Fruit fly (Drosophila melanogaster) whole organism, embryonic: ENCODE data around the gene MICU3.

ENCODE experiments used
- Aef1 ChIP-seq: fragments of 200-800 bp; sonication (Bioruptor generic); IDR thresholded peaks from 3 replicates; pipeline ENCODE4 v1.3.6; 2022; ENCODE audit warnings: missing biosample characterization, missing genetic modification characterization
- Atf-2 ChIP-seq: fragments of 200-800 bp; sonication (Bioruptor generic); optimal IDR thresholded peaks from 2 replicates; lab custom pipeline; 2016; ENCODE audit warnings: missing biosample characterization, missing genetic modification characterization
- B-H2 ChIP-seq: fragments of 200-800 bp; sonication (Bioruptor generic); optimal IDR thresholded peaks from 2 replicates; lab custom pipeline; 2018; ENCODE audit warnings: missing biosample characterization, mild to moderate bottlenecking, missing genetic modification characterization
- CG10274 ChIP-seq: fragments of 200-800 bp; sonication (Bioruptor generic); optimal IDR thresholded peaks from 3 replicates; lab custom pipeline; 2017; ENCODE audit warnings: missing biosample characterization, mild to moderate bottlenecking, missing genetic modification characterization
- CG11093 ChIP-seq: fragments of 200-800 bp; sonication (Bioruptor generic); IDR thresholded peaks from 3 replicates; pipeline ENCODE4 v1.3.6; 2022; ENCODE audit warnings: missing biosample characterization, missing genetic modification characterization
- CG11560 ChIP-seq: fragments of 200-800 bp; sonication (Bioruptor generic); IDR thresholded peaks from 3 replicates; pipeline ENCODE4 v1.3.6; 2022; ENCODE audit warnings: missing biosample characterization, missing genetic modification characterization
- CG12071 ChIP-seq: fragments of 200-800 bp; sonication (Bioruptor generic); optimal IDR thresholded peaks from 3 replicates; lab custom pipeline; 2018; ENCODE audit warnings: missing biosample characterization, mild to moderate bottlenecking, missing genetic modification characterization
- CG12299 ChIP-seq: fragments of 200-800 bp; sonication (Bioruptor generic); optimal IDR thresholded peaks from 2 replicates; lab custom pipeline; 2018; ENCODE audit warnings: missing biosample characterization, mild to moderate bottlenecking, missing genetic modification characterization
- CG12659 ChIP-seq: fragments of 200-800 bp; sonication (Bioruptor generic); optimal IDR thresholded peaks from 3 replicates; lab custom pipeline; 2017; ENCODE audit warnings: mild to moderate bottlenecking, missing biosample characterization, missing genetic modification reagents, missing genetic modification characterization
- CG15269 ChIP-seq: fragments of 200-800 bp; sonication (Bioruptor generic); optimal IDR thresholded peaks from 2 replicates; lab custom pipeline; 2018; ENCODE audit warnings: missing biosample characterization, mild to moderate bottlenecking, missing genetic modification characterization, moderate library complexity
- CG15514 ChIP-seq: fragments of 200-800 bp; sonication (Bioruptor generic); optimal IDR thresholded peaks from 3 replicates; lab custom pipeline; 2017; ENCODE audit warnings: missing biosample characterization, missing genetic modification characterization, mild to moderate bottlenecking, moderate library complexity, missing genetic modification reagents
- CG17359 ChIP-seq: fragments of 200-800 bp; sonication (Bioruptor generic); optimal IDR thresholded peaks from 3 replicates; lab custom pipeline; 2018; ENCODE audit warnings: missing biosample characterization, mild to moderate bottlenecking, missing genetic modification characterization, moderate library complexity
- CG18262 ChIP-seq: fragments of 200-800 bp; optimal IDR thresholded peaks from 3 replicates; lab custom pipeline; 2019; ENCODE audit warnings: missing biosample characterization, mild to moderate bottlenecking, missing genetic modification characterization, moderate library complexity
- CG3838 ChIP-seq: fragments of 200-800 bp; sonication (Bioruptor generic); optimal IDR thresholded peaks from 3 replicates; lab custom pipeline; 2016; ENCODE audit warnings: missing biosample characterization, missing genetic modification characterization
- CG6254 ChIP-seq: fragments of 200-800 bp; sonication (Bioruptor generic); optimal IDR thresholded peaks from 3 replicates; lab custom pipeline; 2017; ENCODE audit warnings: mild to moderate bottlenecking, missing biosample characterization, missing genetic modification reagents, missing genetic modification characterization
- CG6689 ChIP-seq: fragments of 200-800 bp; sonication (Bioruptor generic); IDR thresholded peaks from 2 replicates; pipeline ENCODE4 v1.3.6; 2022; ENCODE audit warnings: missing biosample characterization, missing genetic modification characterization
- CG7357 ChIP-seq: fragments of 200-800 bp; sonication (Bioruptor generic); IDR thresholded peaks from 3 replicates; pipeline ENCODE4 v1.3.6; 2022; ENCODE audit warnings: missing biosample characterization, missing genetic modification characterization
- CG7745 ChIP-seq: fragments of 200-800 bp; sonication (Bioruptor generic); optimal IDR thresholded peaks from 2 replicates; lab custom pipeline; 2018; ENCODE audit warnings: missing biosample characterization, mild to moderate bottlenecking, missing genetic modification characterization, moderate library complexity
- CG7839 ChIP-seq: fragments of 200-800 bp; sonication (Bioruptor generic); optimal IDR thresholded peaks from 3 replicates; lab custom pipeline; 2018; ENCODE audit warnings: missing biosample characterization, mild to moderate bottlenecking, missing genetic modification characterization, moderate library complexity
- CG8089 ChIP-seq: fragments of 200-800 bp; sonication (Bioruptor generic); optimal IDR thresholded peaks from 3 replicates; lab custom pipeline; 2016; ENCODE audit warnings: missing biosample characterization, missing genetic modification characterization
- CG8281 ChIP-seq: fragments of 200-800 bp; sonication (Bioruptor generic); optimal IDR thresholded peaks from 2 replicates; lab custom pipeline; 2018; ENCODE audit warnings: missing biosample characterization, mild to moderate bottlenecking, missing genetic modification characterization, moderate library complexity
- CG9215 ChIP-seq: fragments of 200-800 bp; sonication (Bioruptor generic); IDR thresholded peaks from 2 replicates; pipeline ENCODE4 v1.3.6; 2022; ENCODE audit warnings: missing biosample characterization, missing genetic modification characterization
- CG9437 ChIP-seq: fragments of 200-800 bp; sonication (Bioruptor generic); optimal IDR thresholded peaks from 2 replicates; lab custom pipeline; 2018; ENCODE audit warnings: missing biosample characterization, mild to moderate bottlenecking, missing genetic modification characterization
- D19B ChIP-seq: fragments of 200-800 bp; sonication (Bioruptor generic); optimal IDR thresholded peaks from 2 replicates; lab custom pipeline; 2017; ENCODE audit warnings: missing biosample characterization, mild to moderate bottlenecking, missing genetic modification characterization
- Fer2 ChIP-seq: fragments of 200-800 bp; sonication (Bioruptor generic); optimal IDR thresholded peaks from 2 replicates; lab custom pipeline; 2018; ENCODE audit warnings: missing biosample characterization, mild to moderate bottlenecking, missing genetic modification characterization, moderate library complexity
- HLHmδ ChIP-seq: fragments of 200-800 bp; sonication (Bioruptor generic); optimal IDR thresholded peaks from 2 replicates; lab custom pipeline; 2018; ENCODE audit warnings: missing biosample characterization, mild to moderate bottlenecking, missing genetic modification characterization, moderate library complexity
- Hand ChIP-seq: fragments of 200-800 bp; sonication (Bioruptor generic); optimal IDR thresholded peaks from 2 replicates; lab custom pipeline; 2017; ENCODE audit warnings: mild to moderate bottlenecking, missing biosample characterization, missing genetic modification reagents, missing genetic modification characterization
- Med ChIP-seq: fragments of 200-800 bp; sonication (Bioruptor generic); peaks from one replicate; lab custom pipeline; 2016; ENCODE audit warnings: missing biosample characterization, missing genetic modification characterization, mild to moderate bottlenecking, inconsistent platforms, moderate library complexity
- Nf-YB ChIP-seq: fragments of 200-800 bp; sonication (Bioruptor generic); optimal IDR thresholded peaks from 3 replicates; lab custom pipeline; 2019; ENCODE audit warnings: missing biosample characterization, mild to moderate bottlenecking, missing genetic modification characterization, moderate library complexity
- Ptx1 ChIP-seq: fragments of 200-800 bp; sonication (Bioruptor generic); IDR thresholded peaks from 2 replicates; pipeline ENCODE4 v1.3.6; 2022; ENCODE audit warnings: missing biosample characterization, missing genetic modification characterization
- Ravus ChIP-seq: fragments of 200-800 bp; sonication (Bioruptor generic); IDR thresholded peaks from 2 replicates; pipeline ENCODE4 v1.3.6; 2022; ENCODE audit warnings: missing biosample characterization, missing genetic modification characterization
- Side ChIP-seq: fragments of 200-800 bp; sonication (Bioruptor generic); optimal IDR thresholded peaks from 2 replicates; lab custom pipeline; 2016; ENCODE audit warnings: missing biosample characterization, missing genetic modification characterization
- Trl ChIP-seq, 3 experiments: fragments of >200 bp in 2 of 3; fragments of 200-800 bp in 1 of 3; sonication (Bioruptor generic) in 1 of 3; optimal IDR thresholded peaks; 2 replicates in 1 of 3; 3 replicates in 2 of 3; lab custom pipeline; 2016 to 2017; ENCODE audit warnings: missing biosample characterization in 1 of 3, missing genetic modification characterization in 1 of 3
- amos ChIP-seq: fragments of 200-800 bp; sonication (Bioruptor generic); IDR thresholded peaks from 2 replicates; pipeline ENCODE4 v1.3.6; 2022; ENCODE audit warnings: missing biosample characterization, missing genetic modification characterization; ENCODE audit not compliant: partially characterized antibody
- bsh ChIP-seq, 2 experiments: fragments of 200-800 bp; sonication (Bioruptor generic); optimal IDR thresholded peaks; 2 replicates each; lab custom pipeline; 2017 to 2018; ENCODE audit warnings: mild to moderate bottlenecking in 2 of 2, missing biosample characterization in 2 of 2, missing genetic modification characterization in 2 of 2, moderate library complexity in 1 of 2
- cato ChIP-seq: fragments of 200-800 bp; sonication (Bioruptor generic); optimal IDR thresholded peaks from 2 replicates; lab custom pipeline; 2016; ENCODE audit warnings: missing biosample characterization, missing genetic modification characterization, borderline replicate concordance
- cwo ChIP-seq: fragments of 200-800 bp; sonication (Bioruptor generic); optimal IDR thresholded peaks from 3 replicates; lab custom pipeline; 2017; ENCODE audit warnings: missing biosample characterization, missing genetic modification characterization, mild to moderate bottlenecking, moderate library complexity, missing genetic modification reagents
- fru ChIP-seq: fragments of >200 bp; optimal IDR thresholded peaks from 2 replicates; lab custom pipeline; 2017
- grau ChIP-seq: fragments of 200-800 bp; optimal IDR thresholded peaks from 3 replicates; lab custom pipeline; 2019; ENCODE audit warnings: missing biosample characterization, mild to moderate bottlenecking, missing genetic modification characterization, moderate library complexity
- gsb-n ChIP-seq: fragments of 200-800 bp; sonication (Bioruptor generic); optimal IDR thresholded peaks from 3 replicates; lab custom pipeline; 2018; ENCODE audit warnings: missing biosample characterization, mild to moderate bottlenecking, missing genetic modification characterization
- kni ChIP-seq: fragments of 200-800 bp; sonication (Bioruptor generic); optimal IDR thresholded peaks from 3 replicates; lab custom pipeline; 2017; ENCODE audit warnings: mild to moderate bottlenecking, missing biosample characterization, missing genetic modification reagents, missing genetic modification characterization
- lilli ChIP-seq: fragments of 200-800 bp; sonication (Bioruptor generic); optimal IDR thresholded peaks from 3 replicates; lab custom pipeline; 2016; ENCODE audit warnings: missing biosample characterization, missing genetic modification characterization
- oc ChIP-seq: fragments of 200-800 bp; sonication (Bioruptor generic); optimal IDR thresholded peaks from 2 replicates; lab custom pipeline; 2018; ENCODE audit warnings: missing biosample characterization, mild to moderate bottlenecking, missing genetic modification characterization, moderate library complexity
- pros ChIP-seq: fragments of 200-800 bp; sonication (Bioruptor generic); optimal IDR thresholded peaks from 3 replicates; lab custom pipeline; 2019; ENCODE audit warnings: missing biosample characterization, mild to moderate bottlenecking, missing genetic modification characterization, moderate library complexity
- slbo ChIP-seq: fragments of 200-800 bp; sonication (Bioruptor generic); IDR thresholded peaks from 2 replicates; pipeline ENCODE4 v1.3.6; 2022; ENCODE audit warnings: missing biosample characterization, missing genetic modification characterization
- tgo ChIP-seq: fragments of 200-800 bp; sonication (Bioruptor generic); IDR thresholded peaks from 3 replicates; pipeline ENCODE4 v1.3.6; 2022; ENCODE audit warnings: missing biosample characterization, missing genetic modification characterization
- tup ChIP-seq: fragments of 200-800 bp; sonication (Bioruptor generic); optimal IDR thresholded peaks from 2 replicates; lab custom pipeline; 2016; ENCODE audit warnings: missing biosample characterization, mild to moderate bottlenecking, missing genetic modification characterization, moderate library complexity
- wdn ChIP-seq: fragments of 200-800 bp; sonication (Bioruptor generic); IDR thresholded peaks from 2 replicates; pipeline ENCODE4 v1.3.6; 2022; ENCODE audit warnings: missing biosample characterization, missing genetic modification characterization
- zfh2 ChIP-seq: fragments of 200-800 bp; sonication (Bioruptor generic); optimal IDR thresholded peaks from 2 replicates; lab custom pipeline; 2016; ENCODE audit warnings: missing biosample characterization, missing genetic modification characterization

The MICU3 gene

dm6 chr3R:19889603-19890187 is 42.6 kb downstream of the MICU3 start (continued):
- TF ChIP-seq oc (peak; percentile 36), Side (GFP tag; lab: Kevin White, UChicago) (no peak), CG11093 (GFP tag; lab: Robert Waterston, UW) (0 out of 3 replicates have a peak, but pooled peaks have one; percentile 35), slbo (GFP tag; lab: Robert Waterston, UW) (peak; percentile 78), CG8089 (no peak), Aef1 (peak; percentile 58; the same call in 2 of the 3 replicates), grau (peak; percentile 85), CG7745 (tag; lab: Kevin White, UChicago) (peak; percentile 4), kni (no peak), CG7839 (tag; lab: Kevin White, UChicago) (peak; percentile 89), tup (GFP tag; lab: Kevin White, UChicago) (no peak), cwo (GFP tag; lab: Kevin White, UChicago) (peak; percentile 84), CG7357 (GFP tag; lab: Robert Waterston, UW) (peak; percentile 63), Atf-2 (no peak), wdn (GFP tag; lab: Robert Waterston, UW) (0 out of 2 replicates have a peak, but pooled peaks have one; percentile 30), CG11560 (tag; lab: Robert Waterston, UW) (no peak), CG17359 (tag; lab: Kevin White, UChicago) (peak; percentile 81), CG15514 (peak; percentile 71), CG12299 (tag; lab: Kevin White, UChicago) (peak; percentile 45), amos (no peak), CG12071 (GFP tag; lab: Kevin White, UChicago) (peak; percentile 33), zfh2 (GFP tag; lab: Kevin White, UChicago) (no peak), lilli (GFP tag; lab: Kevin White, UChicago) (peak; percentile 23), CG3838 (no peak), CG10274 (GFP tag; lab: Kevin White, UChicago) (peak; percentile 80), pros (GFP tag; lab: Kevin White, UChicago) (no peak), Med (GFP tag; lab: Kevin White, UChicago) (peak; percentile 72), B-H2 (GFP tag; lab: Kevin White, UChicago) (peak; percentile 13), CG6254 (GFP tag; lab: Kevin White, UChicago) (peak; percentile 51), Hand (GFP tag; lab: Kevin White, UChicago) (no peak), fru (lab: Kevin White, UChicago) (no peak), Fer2 (tag; lab: Kevin White, UChicago) (peak; percentile 49), Ravus (peak; percentile 9), Trl (optimal IDR thresholded peaks at IDR 0.05; lab: Kevin White, UChicago) (peak; percentile 89 to 95), Trl (GFP tag; optimal IDR thresholded peaks at IDR 0.05; lab: Kevin White, UChicago) (no peak), cato (GFP tag; lab: Kevin White, UChicago) (peak; percentile 6), CG15269 (tag; lab: Kevin White, UChicago) (peak; percentile 80), CG18262 (tag; lab: Kevin White, UChicago) (peak; percentile 64), CG6689 (GFP tag; lab: Robert Waterston, UW) (0 out of 2 replicates have a peak, but pooled peaks have one; percentile 54), D19B (GFP tag; lab: Kevin White, UChicago) (peak; percentile 82), gsb-n (peak; percentile 18), CG9215 (GFP tag; lab: Robert Waterston, UW) (peak; percentile 69), bsh (GFP tag; optimal IDR thresholded peaks at IDR 0.05; lab: Kevin White, UChicago) (peak in 1 of 2 experiments; percentile 52), Ptx1 (GFP tag; lab: Robert Waterston, UW) (peak; percentile 62), CG12659 (GFP tag; lab: Kevin White, UChicago) (peak; percentile 78), tgo (GFP tag; lab: Robert Waterston, UW) (peak; percentile 55; the same call in 2 of the 3 replicates), CG8281 (tag; lab: Kevin White, UChicago) (peak; percentile 42), CG9437 (GFP tag; lab: Kevin White, UChicago) (peak; percentile 62), Nf-YB (GFP tag; lab: Kevin White, UChicago) (peak; percentile 41), HLHmδ (GFP tag; lab: Kevin White, UChicago) (peak; percentile 61)
